Worm (Caenorhabditis elegans): ENCODE measurements around the gene ech-8.

DNA sequence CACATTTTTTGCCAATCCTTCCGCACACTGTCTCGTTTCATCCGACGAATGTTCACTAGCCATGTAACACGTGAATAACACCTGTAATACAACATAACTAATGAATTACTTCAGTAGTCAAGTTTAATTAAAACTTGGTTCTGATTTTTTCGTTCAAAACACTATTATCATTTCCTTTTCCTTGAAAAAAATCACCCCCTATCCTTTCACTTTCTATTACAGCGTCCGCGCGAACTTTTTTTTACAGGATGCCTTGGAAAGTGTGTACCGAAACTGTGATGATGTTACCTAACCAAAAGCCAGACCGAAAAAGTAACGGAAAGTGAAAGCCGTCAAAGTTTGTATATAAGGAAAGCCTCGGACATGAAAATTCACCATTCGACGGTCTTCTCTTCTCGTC, 22.9 kb downstream of the ech-8 start, which contains the start of gene col-124:
- TF ChIP-seq mab-5 (tag; optimal IDR thresholded peaks at IDR 0.05) (no peak), nhr-11 (tag; optimal IDR thresholded peaks at IDR 0.05) (no peak), skn-1 (tag; optimal IDR thresholded peaks at IDR 0.05) (no peak), lin-13 (GFP tag; optimal IDR thresholded peaks at IDR 0.05) (no peak), alr-1 (tag; optimal IDR thresholded peaks at IDR 0.05) (no peak), unc-39 (tag; optimal IDR thresholded peaks at IDR 0.05) (no peak), C34F6.9 (tag; optimal IDR thresholded peaks at IDR 0.05) (no peak), dmd-4 (tag; optimal IDR thresholded peaks at IDR 0.05) (no peak), nhr-21 (tag; optimal IDR thresholded peaks at IDR 0.05) (no peak)
